Worm (Caenorhabditis elegans) whole organism, L3 larva: ENCODE results near the gene F55C9.15.

Experiments used
- ceh-16 ChIP-seq: sonication (generic microtip); optimal IDR thresholded peaks from 2 replicates; lab custom pipeline; 2017; ENCODE audit warnings: missing biosample characterization, missing genetic modification characterization
- lin-39 ChIP-seq: fragments of 150-350 bp; optimal IDR thresholded peaks from 2 replicates; lab custom pipeline; 2018; ENCODE audit warnings: missing biosample characterization, missing genetic modification reagents, missing genetic modification characterization
- mdl-1 ChIP-seq: fragments of 150-350 bp; optimal IDR thresholded peaks from 2 replicates; lab custom pipeline; 2014; ENCODE audit warnings: missing biosample characterization, missing genetic modification characterization
- snpc-4 ChIP-seq: fragments of 150-350 bp; optimal IDR thresholded peaks from 2 replicates; lab custom pipeline; 2014; ENCODE audit warnings: missing biosample characterization, missing genetic modification characterization

- TF ChIP-seq lin-39 (tag; lab: Kevin White, UChicago) (no peak), mdl-1 (tag; lab: Kevin White, UChicago) (no peak), snpc-4 (no peak), ceh-16 (tag; lab: Kevin White, UChicago) (no peak)
These were observed 48.4 kb upstream of the F55C9.15 start for ce11 chrV:19355219-19355618.
